Worm (Caenorhabditis elegans): Measurements from ENCODE around the gene EEED8.4.

DNA sequence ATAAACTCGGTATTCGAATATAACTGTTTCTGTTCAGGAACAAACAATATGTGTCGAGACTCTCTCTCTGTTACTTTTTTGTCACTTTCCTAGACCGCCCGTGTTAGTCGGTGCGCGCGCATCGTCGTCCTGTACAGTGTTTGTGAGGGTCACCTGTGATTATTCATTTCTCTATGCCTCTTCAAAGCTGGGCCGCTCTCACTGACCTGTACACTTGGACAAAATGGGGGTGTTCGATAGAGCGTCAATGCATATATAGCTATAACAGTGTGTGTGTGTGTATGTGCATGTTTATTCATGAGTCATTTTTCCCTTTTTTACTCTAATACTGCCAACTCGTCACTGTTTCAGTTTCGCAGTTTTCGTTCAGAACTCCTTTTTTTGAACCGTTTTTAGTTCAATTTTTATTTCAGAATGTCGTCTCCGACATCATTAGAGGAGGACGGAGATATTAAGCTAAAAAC lies 29.5 kb upstream of the EEED8.4 start, which contains the start of gene pkc-3:
- TF ChIP-seq nhr-6 (tag; optimal IDR thresholded peaks at IDR 0.05) (no peak), ceh-16 (tag; optimal IDR thresholded peaks at IDR 0.05) (no peak), nhr-237 (tag; optimal IDR thresholded peaks at IDR 0.05) (no peak), ZK546.5 (tag; optimal IDR thresholded peaks at IDR 0.05) (no peak), ama-1 (optimal IDR thresholded peaks at IDR 0.05) (peak; percentile 48), egl-27 (tag; optimal IDR thresholded peaks at IDR 0.05) (no peak), ztf-4 (tag; optimal IDR thresholded peaks at IDR 0.05) (peak; percentile 56), unc-39 (tag; optimal IDR thresholded peaks at IDR 0.05) (no peak), blmp-1 (tag; optimal IDR thresholded peaks at IDR 0.05; ENCODE audit: insufficient read depth) (peak; percentile 50)

Measured in whole organism, L2 larva.